Fruit fly (Drosophila melanogaster) whole organism, embryonic: Measurements from ENCODE around the gene CG8562.

Experiments
- Adf1 ChIP-seq: fragments of 200-800 bp; sonication (Bioruptor generic); IDR thresholded peaks from 2 replicates; pipeline ENCODE4 v1.3.6; 2022; ENCODE audit warnings: missing biosample characterization, missing genetic modification characterization
- Antp ChIP-seq: fragments of 200-800 bp; sonication (Bioruptor generic); optimal IDR thresholded peaks from 3 replicates; lab custom pipeline; 2016; ENCODE audit warnings: missing biosample characterization, missing genetic modification characterization
- Asciz ChIP-seq: fragments of 200-800 bp; sonication (Bioruptor generic); optimal IDR thresholded peaks from 2 replicates; lab custom pipeline; 2017; ENCODE audit warnings: missing biosample characterization, mild to moderate bottlenecking, missing genetic modification characterization, missing genetic modification reagents
- Atf3 ChIP-seq: fragments of 200-800 bp; sonication (Bioruptor generic); optimal IDR thresholded peaks from 3 replicates; lab custom pipeline; 2016; ENCODE audit warnings: missing biosample characterization, missing genetic modification characterization
- CG10654 ChIP-seq: fragments of 200-800 bp; sonication (Bioruptor generic); optimal IDR thresholded peaks from 2 replicates; lab custom pipeline; 2016; ENCODE audit warnings: missing biosample characterization, missing genetic modification characterization
- CG12744 ChIP-seq: fragments of 200-800 bp; sonication (Bioruptor generic); optimal IDR thresholded peaks from 2 replicates; lab custom pipeline; 2016; ENCODE audit warnings: missing biosample characterization, missing genetic modification characterization
- CG13624 ChIP-seq: fragments of 200-800 bp; sonication (Bioruptor generic); optimal IDR thresholded peaks from 2 replicates; lab custom pipeline; 2016; ENCODE audit warnings: missing biosample characterization, missing genetic modification characterization
- CG15011 ChIP-seq: fragments of 200-800 bp; sonication (Bioruptor generic); optimal IDR thresholded peaks from 3 replicates; lab custom pipeline; 2018; ENCODE audit warnings: missing biosample characterization, mild to moderate bottlenecking, missing genetic modification characterization
- CG17385 ChIP-seq: fragments of 200-800 bp; sonication (Bioruptor generic); optimal IDR thresholded peaks from 3 replicates; lab custom pipeline; 2018; ENCODE audit warnings: missing biosample characterization, mild to moderate bottlenecking, missing genetic modification characterization
- CG2712 ChIP-seq: fragments of 200-800 bp; optimal IDR thresholded peaks from 3 replicates; lab custom pipeline; 2019; ENCODE audit warnings: missing biosample characterization, mild to moderate bottlenecking, missing genetic modification characterization, moderate library complexity
- CG34422 ChIP-seq: fragments of 200-800 bp; sonication (Bioruptor generic); IDR thresholded peaks from 3 replicates; pipeline ENCODE4 v1.3.6; 2022; ENCODE audit warnings: missing biosample characterization, missing genetic modification characterization
- CG42726 ChIP-seq: fragments of 200-800 bp; sonication (Bioruptor generic); IDR thresholded peaks from 2 replicates; pipeline ENCODE4 v1.3.6; 2022; ENCODE audit warnings: missing biosample characterization, missing genetic modification characterization; ENCODE audit not compliant: partially characterized antibody
- CG7987 ChIP-seq: fragments of 200-800 bp; sonication (Bioruptor generic); optimal IDR thresholded peaks from 2 replicates; lab custom pipeline; 2018; ENCODE audit warnings: missing biosample characterization, mild to moderate bottlenecking, missing genetic modification characterization, moderate library complexity
- CG8388 ChIP-seq: fragments of 200-800 bp; sonication (Bioruptor generic); optimal IDR thresholded peaks from 2 replicates; lab custom pipeline; 2019; ENCODE audit warnings: missing biosample characterization, mild to moderate bottlenecking, missing genetic modification characterization, moderate library complexity
- Deaf1 ChIP-seq: fragments of 200-800 bp; optimal IDR thresholded peaks from 3 replicates; lab custom pipeline; 2019; ENCODE audit warnings: missing biosample characterization, mild to moderate bottlenecking, missing genetic modification characterization, moderate library complexity
- Elba2 ChIP-seq: fragments of 200-800 bp; sonication (Bioruptor generic); optimal IDR thresholded peaks from 3 replicates; lab custom pipeline; 2016; ENCODE audit warnings: missing biosample characterization, missing genetic modification characterization
- Fer3 ChIP-seq: fragments of 200-800 bp; sonication (Bioruptor generic); optimal IDR thresholded peaks from 2 replicates; lab custom pipeline; 2018; ENCODE audit warnings: missing biosample characterization, mild to moderate bottlenecking, missing genetic modification characterization, moderate library complexity
- HHEX ChIP-seq: fragments of 200-800 bp; sonication (Bioruptor generic); optimal IDR thresholded peaks from 3 replicates; lab custom pipeline; 2017; ENCODE audit warnings: missing biosample characterization, mild to moderate bottlenecking, missing genetic modification characterization, missing genetic modification reagents
- MESR4 ChIP-seq: fragments of 200-800 bp; sonication (Bioruptor generic); optimal IDR thresholded peaks from 2 replicates; lab custom pipeline; 2018; ENCODE audit warnings: missing biosample characterization, mild to moderate bottlenecking, missing genetic modification characterization, moderate library complexity
- NC2α ChIP-seq: fragments of 200-800 bp; sonication (Bioruptor generic); optimal IDR thresholded peaks from 2 replicates; lab custom pipeline; 2016; ENCODE audit warnings: missing biosample characterization, missing genetic modification characterization
- NFAT ChIP-seq: fragments of 200-800 bp; sonication (Bioruptor generic); IDR thresholded peaks from 2 replicates; pipeline ENCODE4 v1.3.6; 2022; ENCODE audit warnings: missing biosample characterization, missing genetic modification characterization
- Neu2 ChIP-seq: fragments of 200-800 bp; sonication (Bioruptor generic); optimal IDR thresholded peaks from 3 replicates; lab custom pipeline; 2016; ENCODE audit warnings: missing biosample characterization, missing genetic modification characterization, borderline replicate concordance
- Nf-YA ChIP-seq: fragments of 200-800 bp; sonication (Bioruptor generic); IDR thresholded peaks from 2 replicates; pipeline ENCODE4 v1.3.6; 2022; ENCODE audit warnings: missing biosample characterization, missing genetic modification characterization
- Oaz ChIP-seq: fragments of 200-800 bp; sonication (Bioruptor generic); IDR thresholded peaks from 2 replicates; pipeline ENCODE4 v1.3.6; 2022; ENCODE audit warnings: missing biosample characterization, missing genetic modification characterization
- Optix ChIP-seq: fragments of 200-800 bp; sonication (Bioruptor generic); IDR thresholded peaks from 3 replicates; pipeline ENCODE4 v1.3.6; 2022; ENCODE audit warnings: missing biosample characterization, missing genetic modification characterization
- Ravus ChIP-seq: fragments of 200-800 bp; sonication (Bioruptor generic); IDR thresholded peaks from 2 replicates; pipeline ENCODE4 v1.3.6; 2022; ENCODE audit warnings: missing biosample characterization, missing genetic modification characterization
- Xbp1 ChIP-seq: fragments of 200-800 bp; sonication (Bioruptor generic); optimal IDR thresholded peaks from 3 replicates; lab custom pipeline; 2016; ENCODE audit warnings: missing biosample characterization, mild to moderate bottlenecking, missing genetic modification characterization
- ac ChIP-seq: fragments of 200-800 bp; sonication (Bioruptor generic); optimal IDR thresholded peaks from 3 replicates; lab custom pipeline; 2017; ENCODE audit warnings: missing biosample characterization, mild to moderate bottlenecking, missing genetic modification characterization
- bbx ChIP-seq: fragments of 200-800 bp; sonication (Bioruptor generic); IDR thresholded peaks from 2 replicates; pipeline ENCODE4 v1.3.6; 2022; ENCODE audit warnings: missing biosample characterization, missing genetic modification characterization; ENCODE audit not compliant: partially characterized antibody
- dati ChIP-seq: fragments of 200-800 bp; sonication (Bioruptor generic); IDR thresholded peaks from 2 replicates; pipeline ENCODE4 v1.3.6; 2022; ENCODE audit warnings: missing biosample characterization, missing genetic modification characterization
- ems ChIP-seq: fragments of 200-800 bp; sonication (Bioruptor generic); optimal IDR thresholded peaks from 3 replicates; lab custom pipeline; 2016; ENCODE audit warnings: missing biosample characterization, missing genetic modification characterization
- fru ChIP-seq: fragments of >200 bp; optimal IDR thresholded peaks from 2 replicates; lab custom pipeline; 2017
- gcm2 ChIP-seq: fragments of 200-800 bp; sonication (Bioruptor generic); optimal IDR thresholded peaks from 2 replicates; lab custom pipeline; 2016; ENCODE audit warnings: missing biosample characterization, missing genetic modification characterization
- insv ChIP-seq, 2 experiments: fragments of 200-800 bp; sonication (Bioruptor generic); optimal IDR thresholded peaks; 3 replicates each; lab custom pipeline; 2016 to 2018; ENCODE audit warnings: missing biosample characterization in 2 of 2, missing genetic modification characterization in 2 of 2
- jigr1 ChIP-seq: fragments of 200-800 bp; sonication (Bioruptor generic); IDR thresholded peaks from 3 replicates; pipeline ENCODE4 v1.3.6; 2022; ENCODE audit warnings: missing biosample characterization, missing genetic modification characterization
- jing ChIP-seq: fragments of 200-800 bp; sonication (Bioruptor generic); optimal IDR thresholded peaks from 2 replicates; lab custom pipeline; 2018; ENCODE audit warnings: missing biosample characterization, mild to moderate bottlenecking, missing genetic modification characterization
- kay ChIP-seq: fragments of 200-800 bp; sonication (Bioruptor generic); optimal IDR thresholded peaks from 2 replicates; lab custom pipeline; 2016; ENCODE audit warnings: missing biosample characterization, missing genetic modification characterization
- lilli ChIP-seq: fragments of 200-800 bp; sonication (Bioruptor generic); optimal IDR thresholded peaks from 3 replicates; lab custom pipeline; 2016; ENCODE audit warnings: missing biosample characterization, missing genetic modification characterization
- otp ChIP-seq: fragments of 200-800 bp; sonication (Bioruptor generic); IDR thresholded peaks from 3 replicates; pipeline ENCODE4, ENCODE4 v1.3.6; 2022; ENCODE audit warnings: missing biosample characterization, missing genetic modification characterization
- pnt ChIP-seq: fragments of 200-800 bp; sonication (Bioruptor generic); optimal IDR thresholded peaks from 3 replicates; lab custom pipeline; 2016; ENCODE audit warnings: missing biosample characterization, missing genetic modification characterization
- run ChIP-seq: fragments of 200-800 bp; sonication (Bioruptor generic); optimal IDR thresholded peaks from 3 replicates; lab custom pipeline; 2018; ENCODE audit warnings: missing biosample characterization, mild to moderate bottlenecking, missing genetic modification characterization
- salm ChIP-seq: fragments of 200-800 bp; sonication (Bioruptor generic); optimal IDR thresholded peaks from 2 replicates; lab custom pipeline; 2018; ENCODE audit warnings: missing biosample characterization, mild to moderate bottlenecking, missing genetic modification characterization
- sim ChIP-seq: fragments of 200-800 bp; sonication (Bioruptor generic); IDR thresholded peaks from 2 replicates; pipeline ENCODE4 v1.3.6; 2022; ENCODE audit warnings: missing biosample characterization, missing genetic modification characterization
- sima ChIP-seq: fragments of 200-800 bp; sonication (Bioruptor generic); optimal IDR thresholded peaks from 2 replicates; lab custom pipeline; 2016; ENCODE audit warnings: missing biosample characterization, missing genetic modification characterization
- sug ChIP-seq: fragments of 200-800 bp; optimal IDR thresholded peaks from 2 replicates; lab custom pipeline; 2019; ENCODE audit warnings: missing biosample characterization, mild to moderate bottlenecking, missing genetic modification characterization, moderate library complexity
- tap ChIP-seq: fragments of 200-800 bp; optimal IDR thresholded peaks from 3 replicates; lab custom pipeline; 2019; ENCODE audit warnings: missing biosample characterization, mild to moderate bottlenecking, missing genetic modification characterization, moderate library complexity
- tll ChIP-seq, 2 experiments: fragments of 200-800 bp in 1 of 2; fragments of >200 bp in 1 of 2; sonication (Bioruptor generic) in 1 of 2; optimal IDR thresholded peaks; 2 replicates each; lab custom pipeline; 2017 to 2019; ENCODE audit warnings: missing biosample characterization in 2 of 2, missing genetic modification characterization in 2 of 2, mild to moderate bottlenecking in 1 of 2, moderate library complexity in 1 of 2
- ttk ChIP-seq: fragments of 200-800 bp; sonication (Bioruptor generic); IDR thresholded peaks from 2 replicates; pipeline ENCODE4 v2.1.2; 2022; ENCODE audit warnings: missing biosample characterization, missing genetic modification characterization
- zf30C ChIP-seq: fragments of 200-800 bp; sonication (Bioruptor generic); optimal IDR thresholded peaks from 3 replicates; lab custom pipeline; 2018; ENCODE audit warnings: missing biosample characterization, mild to moderate bottlenecking, missing genetic modification characterization
- zfh2 ChIP-seq: fragments of 200-800 bp; sonication (Bioruptor generic); optimal IDR thresholded peaks from 2 replicates; lab custom pipeline; 2016; ENCODE audit warnings: missing biosample characterization, missing genetic modification characterization

CG8562 gene

DNA sequence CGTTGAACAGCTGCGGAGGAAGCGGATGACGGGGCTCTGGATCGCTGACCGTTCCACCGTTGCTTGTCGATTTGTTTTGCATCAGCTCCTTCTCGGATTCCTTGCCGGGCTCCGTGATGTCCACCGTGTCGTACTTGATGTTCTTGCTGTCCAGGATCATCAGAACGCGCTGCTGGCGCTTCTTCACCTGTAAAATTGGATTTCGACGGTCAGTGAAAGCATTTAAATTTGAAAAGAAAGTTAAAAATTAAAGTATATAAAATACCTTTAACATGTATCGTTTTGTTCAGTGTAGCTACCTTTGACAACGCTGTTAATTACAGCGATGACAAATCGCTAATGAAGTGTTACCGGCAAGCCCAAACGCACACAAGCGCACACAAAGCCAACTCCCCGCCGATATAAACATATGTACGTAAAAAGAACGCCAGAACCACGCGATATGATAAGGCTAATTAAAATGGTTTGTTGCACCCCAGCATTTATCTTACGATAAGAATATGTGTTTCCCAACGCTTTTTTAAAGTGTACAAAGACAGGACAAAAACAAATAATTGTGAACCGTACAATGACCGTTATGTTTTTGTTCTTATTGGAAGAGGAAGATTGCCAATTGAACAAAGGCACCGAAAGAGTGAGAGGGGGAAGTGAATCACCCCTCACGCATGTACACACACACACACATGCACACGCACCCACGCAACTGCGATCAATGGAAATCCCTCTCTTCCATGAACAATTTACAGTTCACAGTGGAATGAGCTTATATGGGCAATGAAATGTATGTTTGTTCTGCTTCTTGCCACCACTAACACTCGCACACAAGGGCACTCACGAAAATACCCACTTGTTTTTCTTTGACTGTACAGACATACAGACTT lies 30.0 kb upstream of the CG8562 start (continued):
- TF ChIP-seq ttk (GFP tag; lab: Robert Waterston, UW) (no peak; the same call in 1 of the 2 replicates), run (tag; lab: Kevin White, UChicago) (no peak), CG17385 (GFP tag; lab: Kevin White, UChicago) (peak; percentile 94), salm (tag; lab: Kevin White, UChicago) (no peak), tap (tag; lab: Kevin White, UChicago) (peak; percentile 29), jigr1 (no peak), bbx (GFP tag; lab: Robert Waterston, UW) (no peak), Deaf1 (tag; lab: Kevin White, UChicago) (no peak), Asciz (GFP tag; lab: Kevin White, UChicago) (peak; percentile 20), Neu2 (GFP tag; lab: Kevin White, UChicago) (no peak), Elba2 (GFP tag; lab: Kevin White, UChicago) (peak; percentile 93), CG34422 (GFP tag; lab: Robert Waterston, UW) (peak; percentile 47; the same call in 1 of the 3 replicates), sima (GFP tag; lab: Kevin White, UChicago) (no peak), Antp (no peak), sug (tag; lab: Kevin White, UChicago) (peak; percentile 94), CG7987 (no peak), jing (GFP tag; lab: Kevin White, UChicago) (no peak), NFAT (GFP tag; lab: Robert Waterston, UW) (no peak), Adf1 (no peak), zf30C (peak; percentile 48), MESR4 (GFP tag; lab: Kevin White, UChicago) (peak; percentile 1), Optix (GFP tag; lab: Robert Waterston, UW) (0 out of 3 replicates have a peak, but pooled peaks have one; percentile 22), Ravus (GFP tag; lab: Robert Waterston, UW) (no peak), insv (GFP tag; optimal IDR thresholded peaks at IDR 0.05; lab: Kevin White, UChicago) (peak; percentile 11 to 92), HHEX (GFP tag; lab: Kevin White, UChicago) (peak; percentile 57), kay (GFP tag; lab: Kevin White, UChicago) (peak; percentile 89), Nf-YA (no peak), sim (GFP tag; lab: Robert Waterston, UW) (no peak), CG8388 (GFP tag; lab: Kevin White, UChicago) (no peak), lilli (GFP tag; lab: Kevin White, UChicago) (peak; percentile 35), tll (GFP tag; optimal IDR thresholded peaks at IDR 0.05; lab: Kevin White, UChicago) (no peak), Oaz (no peak), otp (GFP tag; lab: Robert Waterston, UW) (no peak), CG42726 (GFP tag; lab: Robert Waterston, UW) (no peak), dati (no peak), NC2α (GFP tag; lab: Kevin White, UChicago) (no peak), CG10654 (GFP tag; lab: Kevin White, UChicago) (no peak), zfh2 (no peak), Fer3 (tag; lab: Kevin White, UChicago) (peak; percentile 19), CG15011 (GFP tag; lab: Kevin White, UChicago) (no peak), ac (no peak), Xbp1 (GFP tag; lab: Kevin White, UChicago) (peak; percentile 35), CG13624 (GFP tag; lab: Kevin White, UChicago) (no peak), Atf3 (GFP tag; lab: Kevin White, UChicago) (no peak), ems (GFP tag; lab: Kevin White, UChicago) (peak; percentile 31), CG12744 (GFP tag; lab: Kevin White, UChicago) (no peak), pnt (GFP tag; lab: Kevin White, UChicago) (no peak), fru (no peak), gcm2 (no peak), CG2712 (peak; percentile 96)
